Worm (Caenorhabditis elegans) whole organism, mixed stage, embryonic: ENCODE measurements around the gene F43G6.10.

Experiments
- M03D4.4 ChIP-seq: sonication (generic microtip); optimal IDR thresholded peaks from 2 replicates; lab custom pipeline; 2017; ENCODE audit warnings: mild to moderate bottlenecking, missing genetic modification characterization, missing compliant biosample characterization
- bed-3 ChIP-seq: fragments of 200-800 bp; sonication (Bioruptor generic); optimal IDR thresholded peaks from 3 replicates; lab custom pipeline; 2018; ENCODE audit warnings: mild to moderate bottlenecking, missing genetic modification characterization, moderate library complexity, missing compliant biosample characterization
- blmp-1 ChIP-seq: fragments of 150-350 bp; optimal IDR thresholded peaks from 2 replicates; lab custom pipeline; 2014; ENCODE audit warnings: missing biosample characterization, missing genetic modification characterization
- ceh-39 ChIP-seq: fragments of 150-350 bp; optimal IDR thresholded peaks from 2 replicates; lab custom pipeline; 2014; ENCODE audit warnings: missing biosample characterization, missing genetic modification characterization
- ceh-43 ChIP-seq: fragments of 200-800 bp; sonication (Bioruptor generic); optimal IDR thresholded peaks from 2 replicates; lab custom pipeline; 2018; ENCODE audit warnings: mild to moderate bottlenecking, missing genetic modification characterization, moderate library complexity, missing compliant biosample characterization
- ceh-83 ChIP-seq: fragments of 200-800 bp; sonication (Bioruptor generic); optimal IDR thresholded peaks from 2 replicates; lab custom pipeline; 2018; ENCODE audit warnings: mild to moderate bottlenecking, missing genetic modification characterization, missing compliant biosample characterization
- ces-1 ChIP-seq: fragments of 150-350 bp; optimal IDR thresholded peaks from 2 replicates; lab custom pipeline; 2014; ENCODE audit warnings: missing biosample characterization, missing genetic modification reagents, missing genetic modification characterization
- cnd-1 ChIP-seq: fragments of 200-800 bp; sonication (Bioruptor generic); optimal IDR thresholded peaks from 2 replicates; lab custom pipeline; 2018; ENCODE audit warnings: mild to moderate bottlenecking, missing genetic modification characterization, missing compliant biosample characterization
- drap-1 ChIP-seq: fragments of 200-800 bp; sonication (Bioruptor generic); optimal IDR thresholded peaks from 3 replicates; lab custom pipeline; 2018; ENCODE audit warnings: mild to moderate bottlenecking, missing genetic modification characterization, missing compliant biosample characterization
- elt-1 ChIP-seq: sonication (generic microtip); optimal IDR thresholded peaks from 2 replicates; lab custom pipeline; 2017; ENCODE audit warnings: missing genetic modification characterization, mild to moderate bottlenecking, missing compliant biosample characterization, antibody characterized with exemption, moderate library complexity, borderline replicate concordance; ENCODE audit not compliant: insufficient read depth
- elt-3 ChIP-seq: fragments of 150-350 bp; optimal IDR thresholded peaks from 2 replicates; lab custom pipeline; 2014; ENCODE audit warnings: missing biosample characterization, missing genetic modification characterization
- flh-1 ChIP-seq: fragments of 200-800 bp; sonication (Bioruptor generic); optimal IDR thresholded peaks from 2 replicates; lab custom pipeline; 2018; ENCODE audit warnings: mild to moderate bottlenecking, missing genetic modification characterization, moderate library complexity, missing compliant biosample characterization
- ham-2 ChIP-seq: fragments of 200-800 bp; sonication (Bioruptor generic); optimal IDR thresholded peaks from 2 replicates; lab custom pipeline; 2018; ENCODE audit warnings: mild to moderate bottlenecking, missing genetic modification characterization, missing compliant biosample characterization
- hlh-1 ChIP-seq: fragments of 150-350 bp; optimal IDR thresholded peaks from 2 replicates; lab custom pipeline; 2014; ENCODE audit warnings: missing biosample characterization, missing genetic modification reagents, missing genetic modification characterization
- lin-32 ChIP-seq: fragments of 200-800 bp; sonication (Bioruptor generic); optimal IDR thresholded peaks from 2 replicates; lab custom pipeline; 2018; ENCODE audit warnings: mild to moderate bottlenecking, missing genetic modification characterization, missing compliant biosample characterization
- lsy-2 ChIP-seq: fragments of 150-350 bp; optimal IDR thresholded peaks from 2 replicates; lab custom pipeline; 2014; ENCODE audit warnings: missing biosample characterization, missing genetic modification characterization
- mab-5 ChIP-seq: fragments of 150-350 bp; optimal IDR thresholded peaks from 2 replicates; lab custom pipeline; 2014; ENCODE audit warnings: missing biosample characterization, missing genetic modification characterization
- mep-1 ChIP-seq: fragments of 150-350 bp; optimal IDR thresholded peaks from 2 replicates; lab custom pipeline; 2017; ENCODE audit warnings: missing biosample characterization, missing genetic modification reagents, missing genetic modification characterization, inconsistent platforms
- mls-2 ChIP-seq: sonication (generic microtip); optimal IDR thresholded peaks from 2 replicates; lab custom pipeline; 2016; ENCODE audit warnings: mild to moderate bottlenecking, missing genetic modification characterization, moderate library complexity, missing compliant biosample characterization
- nhr-12 ChIP-seq: fragments of 150-350 bp; optimal IDR thresholded peaks from 2 replicates; lab custom pipeline; 2014; ENCODE audit warnings: missing biosample characterization, missing genetic modification characterization
- nhr-2 ChIP-seq: fragments of 150-350 bp; optimal IDR thresholded peaks from 2 replicates; lab custom pipeline; 2014; ENCODE audit warnings: missing biosample characterization, missing genetic modification characterization
- nhr-28 ChIP-seq: fragments of 150-350 bp; optimal IDR thresholded peaks from 2 replicates; lab custom pipeline; 2014; ENCODE audit warnings: missing biosample characterization, missing genetic modification characterization
- nhr-76 ChIP-seq: sonication (generic microtip); optimal IDR thresholded peaks from 2 replicates; lab custom pipeline; 2017; ENCODE audit warnings: missing biosample characterization, missing genetic modification characterization
- pha-4 ChIP-seq: fragments of 150-350 bp; optimal IDR thresholded peaks from 2 replicates; lab custom pipeline; 2018; ENCODE audit warnings: missing biosample characterization, missing genetic modification reagents, missing genetic modification characterization
- sem-2 ChIP-seq: fragments of 200-800 bp; sonication (Bioruptor generic); optimal IDR thresholded peaks from 2 replicates; lab custom pipeline; 2018; ENCODE audit warnings: mild to moderate bottlenecking, missing genetic modification characterization, missing compliant biosample characterization
- snpc-4 ChIP-seq: fragments of 150-350 bp; optimal IDR thresholded peaks from 2 replicates; lab custom pipeline; 2014; ENCODE audit warnings: missing biosample characterization, missing genetic modification characterization
- sptf-1 ChIP-seq: sonication (generic microtip); optimal IDR thresholded peaks from 2 replicates; lab custom pipeline; 2017; ENCODE audit warnings: mild to moderate bottlenecking, missing genetic modification characterization, moderate library complexity, missing compliant biosample characterization
- tbx-8 ChIP-seq: fragments of 200-800 bp; sonication (Bioruptor generic); optimal IDR thresholded peaks from 2 replicates; lab custom pipeline; 2018; ENCODE audit warnings: mild to moderate bottlenecking, missing genetic modification characterization, moderate library complexity, missing compliant biosample characterization
- unc-120 ChIP-seq: sonication (generic microtip); optimal IDR thresholded peaks from 2 replicates; lab custom pipeline; 2017; ENCODE audit warnings: missing genetic modification characterization, missing compliant biosample characterization; ENCODE audit not compliant: poor library complexity, severe bottlenecking
- unc-39 ChIP-seq: fragments of 150-350 bp; optimal IDR thresholded peaks from 2 replicates; lab custom pipeline; 2014; ENCODE audit warnings: missing biosample characterization, missing genetic modification characterization
- unc-62 ChIP-seq: fragments of 150-350 bp; optimal IDR thresholded peaks from 2 replicates; lab custom pipeline; 2014; ENCODE audit warnings: missing biosample characterization, missing genetic modification reagents, missing genetic modification characterization
- zip-8 ChIP-seq: fragments of 150-350 bp; optimal IDR thresholded peaks from 2 replicates; lab custom pipeline; 2014; ENCODE audit warnings: missing biosample characterization, missing genetic modification characterization
- ztf-11 ChIP-seq: fragments of 150-350 bp; optimal IDR thresholded peaks from 2 replicates; lab custom pipeline; 2014; ENCODE audit warnings: missing biosample characterization, missing genetic modification characterization

The F43G6.10 gene

DNA sequence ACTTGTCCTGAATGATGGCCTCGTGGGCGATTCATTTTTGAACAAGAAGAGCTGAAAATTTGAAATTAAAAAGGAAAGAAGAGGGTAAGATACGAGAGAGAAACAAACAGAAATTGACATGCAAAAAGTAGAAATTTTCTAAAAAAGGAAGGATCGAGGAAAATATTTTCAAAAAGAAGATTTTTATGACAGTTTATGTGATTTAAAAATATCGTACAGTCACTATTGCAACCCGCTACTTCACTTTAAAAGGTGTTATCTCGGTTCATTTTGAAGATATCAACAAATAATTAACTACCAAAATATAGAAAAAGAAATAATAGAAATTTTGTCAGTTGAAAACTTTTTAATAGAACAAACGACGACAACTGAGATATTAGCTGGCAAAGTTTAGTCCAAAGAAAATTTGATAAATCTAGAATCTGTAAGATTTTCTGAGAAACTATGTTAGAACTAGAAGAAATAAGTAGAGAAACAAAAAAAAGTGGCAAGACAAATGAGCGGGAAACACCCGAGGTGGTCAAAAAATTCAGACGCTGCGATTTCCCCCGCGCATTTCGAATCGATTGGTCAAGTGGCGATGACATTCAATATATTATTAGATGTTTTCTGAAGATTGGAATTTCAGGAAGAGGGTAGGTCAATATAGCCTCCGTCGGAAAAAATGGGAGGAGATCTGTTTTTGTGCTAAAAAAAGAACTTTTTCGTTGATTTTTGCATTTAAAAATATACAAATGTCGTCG is 14.6 kb downstream of the F43G6.10 start, which contains the start of gene Y6D1A.1:
Gene Y6D1A.1 (minus strand): TSS at position 51 of the 743 bp plus-strand sequence.
- no peak for TF ChIP-seq nhr-2
- TF ChIP-seq mep-1 (tag; lab: Kevin White, UChicago): no peak
- no peak for TF ChIP-seq mls-2 (tag; lab: Kevin White, UChicago)
- no peak for TF ChIP-seq ces-1 (GFP tag; lab: Kevin White, UChicago)
- TF ChIP-seq hlh-1 (tag; lab: Kevin White, UChicago): no peak
- TF ChIP-seq bed-3: no peak
- TF ChIP-seq lsy-2 (tag; lab: Kevin White, UChicago): no peak
- TF ChIP-seq drap-1 (GFP tag; lab: Kevin White, UChicago): no peak
- TF ChIP-seq sptf-1 (tag; lab: Kevin White, UChicago): no peak
- TF ChIP-seq M03D4.4: no peak
- TF ChIP-seq ceh-39: no peak

DNA sequence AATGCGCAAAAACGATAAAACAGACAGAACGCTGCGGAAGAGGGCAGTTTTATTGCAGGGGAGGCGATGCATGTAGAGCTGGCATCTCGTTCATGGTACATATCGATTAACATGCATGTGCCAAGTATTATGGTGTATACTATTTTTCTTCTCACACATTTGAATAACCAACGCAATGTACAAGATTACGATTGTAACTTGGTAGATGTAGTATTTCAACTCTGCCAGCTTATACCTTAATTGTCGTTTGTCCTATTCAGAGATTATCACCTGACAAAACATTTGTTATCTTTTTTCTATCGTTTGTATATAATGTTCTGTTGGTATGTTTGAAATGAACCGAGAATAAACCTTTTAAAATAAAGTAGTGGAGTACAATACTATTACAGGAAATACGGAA is 20.8 kb downstream of the F43G6.10 start, which contains the start of gene pes-5:
Gene pes-5 (minus strand): TSS at position 101 of the 400 bp plus-strand sequence.
- TF ChIP-seq hlh-1 (tag; lab: Kevin White, UChicago): no peak
- no peak for TF ChIP-seq nhr-28
- TF ChIP-seq snpc-4 (tag; lab: Kevin White, UChicago): no peak
- TF ChIP-seq zip-8: no peak
- no peak for TF ChIP-seq bed-3
- TF ChIP-seq elt-3 (tag; lab: Kevin White, UChicago): no peak
- no peak for TF ChIP-seq ztf-11 (tag; lab: Kevin White, UChicago)
- no peak for TF ChIP-seq nhr-12 (tag; lab: Kevin White, UChicago)
- TF ChIP-seq mep-1 (tag; lab: Kevin White, UChicago): no peak
- no peak for TF ChIP-seq lsy-2 (tag; lab: Kevin White, UChicago)
- no peak for TF ChIP-seq elt-1 (tag; lab: Kevin White, UChicago)
- TF ChIP-seq ceh-39: no peak
- no peak for TF ChIP-seq ceh-83 (GFP tag; lab: Kevin White, UChicago)
- TF ChIP-seq lin-32 (GFP tag; lab: Kevin White, UChicago): no peak
- TF ChIP-seq ham-2: no peak
- TF ChIP-seq ceh-43 (GFP tag; lab: Kevin White, UChicago): no peak
- TF ChIP-seq pha-4 (tag; lab: Kevin White, UChicago): no peak
- no peak for TF ChIP-seq mab-5 (tag; lab: Kevin White, UChicago)
- TF ChIP-seq drap-1 (GFP tag; lab: Kevin White, UChicago): no peak
- TF ChIP-seq, all 35 proteins: peak for 0

- TF ChIP-seq blmp-1 (no peak), elt-1 (tag; lab: Kevin White, UChicago) (no peak), mab-5 (tag; lab: Kevin White, UChicago) (peak; percentile 54), cnd-1 (no peak), sem-2 (no peak), ces-1 (GFP tag; lab: Kevin White, UChicago) (no peak), ceh-83 (GFP tag; lab: Kevin White, UChicago) (no peak), pha-4 (tag; lab: Kevin White, UChicago) (no peak), nhr-76 (tag; lab: Kevin White, UChicago) (no peak), unc-120 (tag; lab: Kevin White, UChicago) (no peak), unc-62 (GFP tag; lab: Kevin White, UChicago) (peak; percentile 38), lsy-2 (tag; lab: Kevin White, UChicago) (no peak), ceh-39 (no peak), unc-39 (no peak), nhr-12 (tag; lab: Kevin White, UChicago) (no peak), tbx-8 (GFP tag; lab: Kevin White, UChicago) (no peak), hlh-1 (tag; lab: Kevin White, UChicago) (no peak)
- TF ChIP-seq, all 35 proteins: peak for 2
Measured at ce11 chrII:11830601-11831000, 21.5 kb downstream of the F43G6.10 start.

DNA sequence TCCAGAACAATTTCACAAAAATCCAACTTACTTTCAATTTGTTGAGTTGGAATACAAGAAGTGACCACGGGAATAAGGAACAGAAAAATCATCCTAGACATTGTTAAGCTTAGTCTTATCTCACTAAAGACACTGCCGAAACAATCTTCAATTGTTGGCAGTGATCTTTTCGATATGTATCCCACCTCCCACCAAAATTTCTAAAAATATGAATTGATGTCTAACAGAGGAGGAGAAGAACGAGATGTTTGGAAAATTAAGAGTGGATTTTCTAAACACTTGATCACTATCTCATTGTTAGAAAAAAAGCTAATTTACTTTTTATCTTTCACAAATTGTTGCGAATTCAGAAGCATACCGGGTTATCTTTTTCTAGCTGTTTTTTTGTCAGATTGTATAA is 23.3 kb downstream of the F43G6.10 start, which contains the start of gene clec-144:
Gene clec-144 (minus strand): TSS at position 101 of the 400 bp plus-strand sequence.
- TF ChIP-seq nhr-2: no peak
- no peak for TF ChIP-seq M03D4.4
- TF ChIP-seq flh-1: no peak
- TF ChIP-seq unc-120 (tag; lab: Kevin White, UChicago): no peak
- no peak for TF ChIP-seq ceh-43 (GFP tag; lab: Kevin White, UChicago)
- TF ChIP-seq mep-1 (tag; lab: Kevin White, UChicago): no peak
- no peak for TF ChIP-seq mls-2 (tag; lab: Kevin White, UChicago)
- no peak for TF ChIP-seq ceh-83 (GFP tag; lab: Kevin White, UChicago)
- TF ChIP-seq drap-1 (GFP tag; lab: Kevin White, UChicago): no peak
- TF ChIP-seq, all 35 proteins: peak for 0
